Worm (Caenorhabditis elegans): ENCODE measurements around the gene F56C9.8.
A peak's percentile ranks its signal among the peaks of the same experiment; 100 is the strongest.

Gene F56C9.8

DNA sequence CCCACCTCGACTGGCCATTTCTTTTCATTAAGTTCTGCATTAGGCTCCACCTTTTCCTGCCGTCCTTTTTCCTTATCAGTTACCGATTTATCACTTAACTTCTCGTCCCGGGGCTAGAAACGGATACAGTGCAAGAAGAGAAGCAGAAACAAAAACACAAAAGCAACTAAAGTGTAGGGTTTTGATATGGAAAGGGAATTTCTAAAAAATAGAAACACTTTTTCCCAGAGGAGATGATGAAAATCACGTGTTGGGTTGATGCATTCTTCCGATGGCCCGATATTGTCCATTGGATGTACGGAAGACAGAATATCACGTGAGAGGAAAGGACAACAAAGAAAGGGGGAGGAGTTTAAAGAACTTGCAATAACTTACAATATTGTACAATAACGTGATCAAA, 46.5 kb downstream of the F56C9.8 start (continued):
- TF ChIP-seq ceh-32 (tag; optimal IDR thresholded peaks at IDR 0.05; ENCODE audit: poor library complexity) (no peak), dmd-6 (GFP tag; IDR thresholded peaks at IDR 0.05) (no peak; the same call in none of the 2 replicates), ceh-44 (GFP tag; IDR thresholded peaks at IDR 0.05) (no peak), mxl-3 (GFP tag; optimal IDR thresholded peaks at IDR 0.05) (peak; percentile 62), arid-1 (GFP tag; conservative IDR thresholded peaks at IDR 0.05) (no peak), ces-1 (GFP tag; optimal IDR thresholded peaks at IDR 0.05) (no peak), sdz-12 (GFP tag; optimal IDR thresholded peaks at IDR 0.05) (no peak), nhr-77 (tag; optimal IDR thresholded peaks at IDR 0.05) (peak; percentile 7), lin-13 (GFP tag; optimal IDR thresholded peaks at IDR 0.05) (no peak), nhr-237 (tag; optimal IDR thresholded peaks at IDR 0.05) (no peak), vab-7 (GFP tag; IDR thresholded peaks at IDR 0.05) (no peak), F10B5.3 (tag; optimal IDR thresholded peaks at IDR 0.05) (no peak), duxl-1 (tag; optimal IDR thresholded peaks at IDR 0.05; ENCODE audit: poor library complexity) (no peak), rbr-2 (tag; optimal IDR thresholded peaks at IDR 0.05) (no peak), mep-1 (tag; optimal IDR thresholded peaks at IDR 0.05) (peak; percentile 9), pha-4 (GFP tag; IDR thresholded peaks at IDR 0.05) (no peak), pha-4 (tag; optimal IDR thresholded peaks at IDR 0.05) (no peak), spr-3 (GFP tag; optimal IDR thresholded peaks at IDR 0.05) (no peak), daf-19 (GFP tag; conservative IDR thresholded peaks at IDR 0.05) (no peak), zip-11 (GFP tag; IDR thresholded peaks at IDR 0.05) (no peak), spr-1 (tag; optimal IDR thresholded peaks at IDR 0.05) (no peak), dpl-1 (GFP tag; optimal IDR thresholded peaks at IDR 0.05) (peak; percentile 6), nhr-6 (tag; optimal IDR thresholded peaks at IDR 0.05) (no peak), gei-8 (GFP tag; optimal IDR thresholded peaks at IDR 0.05) (no peak), attf-4 (tag; optimal IDR thresholded peaks at IDR 0.05) (no peak), php-3 (GFP tag; IDR thresholded peaks at IDR 0.05) (no peak), ctbp-1 (GFP tag; IDR thresholded peaks at IDR 0.05) (no peak), daf-16 (GFP tag; optimal IDR thresholded peaks at IDR 0.05) (no peak), daf-16 (tag; optimal IDR thresholded peaks at IDR 0.05) (no peak), snpc-1.2 (GFP tag; IDR thresholded peaks at IDR 0.05) (no peak), nhr-11 (tag; optimal IDR thresholded peaks at IDR 0.05) (peak; percentile 23), nhr-42 (GFP tag; IDR thresholded peaks at IDR 0.05) (no peak), lin-39 (tag; optimal IDR thresholded peaks at IDR 0.05) (no peak), F49E8.2 (tag; optimal IDR thresholded peaks at IDR 0.05; ENCODE audit: borderline replicate concordance) (no peak), F26F4.8 (GFP tag; conservative IDR thresholded peaks at IDR 0.05) (no peak), lin-29 (GFP tag; IDR thresholded peaks at IDR 0.05) (no peak), dmd-8 (GFP tag; IDR thresholded peaks at IDR 0.05) (no peak), dve-1 (tag; optimal IDR thresholded peaks at IDR 0.05; ENCODE audit: insufficient read depth) (peak; percentile 72), lsy-2 (tag; optimal IDR thresholded peaks at IDR 0.05) (peak in 1 of 2 experiments; percentile 37), nhr-111 (GFP tag; optimal IDR thresholded peaks at IDR 0.05) (no peak), nhr-41 (GFP tag; IDR thresholded peaks at IDR 0.05) (no peak), skn-1 (tag; optimal IDR thresholded peaks at IDR 0.05) (no peak), unc-39 (tag; optimal IDR thresholded peaks at IDR 0.05) (no peak), fos-1 (tag; optimal IDR thresholded peaks at IDR 0.05) (no peak), ZK546.5 (tag; optimal IDR thresholded peaks at IDR 0.05) (no peak), zip-2 (tag; optimal IDR thresholded peaks at IDR 0.05) (no peak), set-16 (GFP tag; IDR thresholded peaks at IDR 0.05) (no peak), ceh-20 (GFP tag; IDR thresholded peaks at IDR 0.05) (no peak), Y5F2A.4 (GFP tag; optimal IDR thresholded peaks at IDR 0.05) (no peak), dmd-9 (GFP tag; IDR thresholded peaks at IDR 0.05) (0 out of 2 replicates have a peak, but pooled peaks have one; percentile 17), ztf-7 (tag; optimal IDR thresholded peaks at IDR 0.05) (no peak), lin-1 (GFP tag; IDR thresholded peaks at IDR 0.05) (peak; percentile 36; the same call in 1 of the 2 replicates), egl-43 (GFP tag; IDR thresholded peaks at IDR 0.05) (no peak)
